Fruit fly (Drosophila melanogaster): ENCODE data around the gene CG14042.

The CG14042 gene

DNA sequence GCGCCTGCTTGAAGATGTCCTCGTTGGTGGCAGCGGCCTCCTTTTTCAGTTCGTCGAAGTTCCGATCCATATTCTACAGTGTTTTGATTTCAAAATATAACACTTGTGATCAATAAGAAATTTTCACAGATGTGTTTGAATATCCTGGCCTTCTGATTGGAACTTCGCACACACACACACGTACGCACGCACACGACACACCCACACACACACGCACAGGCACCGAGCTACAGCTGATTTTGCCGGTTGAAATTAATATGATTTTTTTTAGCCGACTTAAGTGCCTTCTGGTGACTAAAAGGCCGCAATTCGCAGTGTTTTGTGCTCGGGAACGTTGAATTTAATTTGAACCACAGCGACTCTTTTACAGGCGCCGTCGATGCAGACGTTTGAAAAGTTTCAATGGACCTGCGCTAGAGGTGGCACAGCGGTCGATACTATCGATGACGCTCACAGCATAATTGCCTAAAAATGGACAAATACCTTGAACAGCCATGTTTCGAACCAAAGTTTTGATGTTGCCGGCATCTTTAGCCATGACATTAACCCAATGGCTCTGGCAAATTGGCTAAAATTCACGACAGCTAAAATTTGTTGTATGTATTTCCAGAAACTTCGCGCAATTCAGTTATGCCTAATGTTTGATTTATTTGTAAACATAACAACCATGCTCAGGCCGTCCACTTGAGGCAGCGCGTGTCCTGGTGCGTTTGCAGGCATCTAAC is 28.0 kb upstream of the CG14042 start, which contains the start of gene Rtnl1 (continued):
- TF ChIP-seq CG17359 (tag; optimal IDR thresholded peaks at IDR 0.05) (no peak), CG11695 (GFP tag; IDR thresholded peaks at IDR 0.05) (no peak), ATbp (GFP tag; optimal IDR thresholded peaks at IDR 0.05) (no peak), sob (GFP tag; IDR thresholded peaks at IDR 0.05) (no peak; the same call in 1 of the 2 replicates), p53 (GFP tag; optimal IDR thresholded peaks at IDR 0.05) (peak; percentile 71), pzg (GFP tag; optimal IDR thresholded peaks at IDR 0.05) (peak; percentile 99), tio (GFP tag; optimal IDR thresholded peaks at IDR 0.05) (no peak), cg (GFP tag; optimal IDR thresholded peaks at IDR 0.05) (peak; percentile 95), CG1792 (GFP tag; optimal IDR thresholded peaks at IDR 0.05) (peak; percentile 10), CG8290 (GFP tag; optimal IDR thresholded peaks at IDR 0.05) (peak; percentile 51), CG8290 (tag; optimal IDR thresholded peaks at IDR 0.05) (peak in 1 of 2 experiments; percentile 88), CG12942 (GFP tag; optimal IDR thresholded peaks at IDR 0.05) (no peak), NC2α (GFP tag; optimal IDR thresholded peaks at IDR 0.05) (no peak), mam (GFP tag; optimal IDR thresholded peaks at IDR 0.05) (peak; percentile 32), CG8359 (GFP tag; optimal IDR thresholded peaks at IDR 0.05; ENCODE audit: borderline replicate concordance) (no peak), CG11723 (GFP tag; optimal IDR thresholded peaks at IDR 0.05) (no peak), CG8765 (GFP tag; IDR thresholded peaks at IDR 0.05) (no peak; the same call in 1 of the 2 replicates), CG10431 (GFP tag; optimal IDR thresholded peaks at IDR 0.05) (no peak), Hr51 (GFP tag; optimal IDR thresholded peaks at IDR 0.05) (peak; percentile 3 to 15), CG13123 (GFP tag; optimal IDR thresholded peaks at IDR 0.05) (no peak), CG34422 (GFP tag; IDR thresholded peaks at IDR 0.05) (peak; percentile 49; the same call in 2 of the 3 replicates), schlank (tag; optimal IDR thresholded peaks at IDR 0.05) (no peak), Xrp1 (GFP tag; IDR thresholded peaks at IDR 0.05) (no peak), CG2199 (GFP tag; IDR thresholded peaks at IDR 0.05) (no peak), grn (GFP tag; optimal IDR thresholded peaks at IDR 0.05) (no peak), CG17912 (GFP tag; optimal IDR thresholded peaks at IDR 0.05) (no peak), CG9215 (GFP tag; IDR thresholded peaks at IDR 0.05) (no peak), Scr (GFP tag; IDR thresholded peaks at IDR 0.05; ENCODE audit: partially characterized antibody) (peak; percentile 92), CG32532 (GFP tag; IDR thresholded peaks at IDR 0.05) (peak; percentile 47; the same call in 1 of the 2 replicates), gcm2 (GFP tag; optimal IDR thresholded peaks at IDR 0.05) (peak; percentile 37), Dip3 (GFP tag; optimal IDR thresholded peaks at IDR 0.05) (peak; percentile 11), tup (GFP tag; optimal IDR thresholded peaks at IDR 0.05) (no peak), CG12299 (tag; optimal IDR thresholded peaks at IDR 0.05) (peak; percentile 19), CG18011 (GFP tag; optimal IDR thresholded peaks at IDR 0.05) (no peak), gem (tag; optimal IDR thresholded peaks at IDR 0.05) (peak; percentile 2), wdn (GFP tag; IDR thresholded peaks at IDR 0.05) (no peak), CG10565 (GFP tag; optimal IDR thresholded peaks at IDR 0.05) (no peak), lilli (GFP tag; optimal IDR thresholded peaks at IDR 0.05) (peak; percentile 32), gsb (GFP tag; IDR thresholded peaks at IDR 0.05) (no peak), E2f2 (GFP tag; IDR thresholded peaks at IDR 0.05) (peak; percentile 93), Dfd (GFP tag; optimal IDR thresholded peaks at IDR 0.05) (no peak), btn (GFP tag; optimal IDR thresholded peaks at IDR 0.05) (no peak), CG4707 (GFP tag; optimal IDR thresholded peaks at IDR 0.05) (no peak), CG6175 (GFP tag; IDR thresholded peaks at IDR 0.05) (0 out of 3 replicates have a peak, but pooled peaks have one; percentile 7), CG10654 (GFP tag; optimal IDR thresholded peaks at IDR 0.05) (no peak), Dp (GFP tag; optimal IDR thresholded peaks at IDR 0.05) (peak; percentile 88), dati (GFP tag; IDR thresholded peaks at IDR 0.05) (no peak), Xbp1 (GFP tag; optimal IDR thresholded peaks at IDR 0.05) (peak; percentile 52), B-H2 (GFP tag; optimal IDR thresholded peaks at IDR 0.05) (peak; percentile 26), CG3726 (GFP tag; IDR thresholded peaks at IDR 0.05) (no peak)
